Worm (Caenorhabditis elegans): ENCODE results near the gene rimb-1.

- TF ChIP-seq elt-3 (tag; optimal IDR thresholded peaks at IDR 0.05) (no peak), nhr-20 (tag; optimal IDR thresholded peaks at IDR 0.05) (no peak), pqm-1 (tag; optimal IDR thresholded peaks at IDR 0.05) (no peak), fkh-10 (GFP tag; optimal IDR thresholded peaks at IDR 0.05) (no peak), lsy-2 (tag; optimal IDR thresholded peaks at IDR 0.05) (no peak), zag-1 (tag; optimal IDR thresholded peaks at IDR 0.05) (no peak), fos-1 (tag; optimal IDR thresholded peaks at IDR 0.05) (no peak), tbx-2 (tag; optimal IDR thresholded peaks at IDR 0.05) (no peak), unc-62 (GFP tag; optimal IDR thresholded peaks at IDR 0.05) (no peak)
These were observed 67.0 kb downstream of the rimb-1 start, which contains the start of gene hlh-33 for ce11 chrIII:1855092-1855491.

Measured in whole organism, L1 larva.